Worm (Caenorhabditis elegans) whole organism, young adult: Measurements from ENCODE around the gene C09B9.1.

Experiments used
- B0019.2 ChIP-seq: fragments of 200-800 bp; sonication (Bioruptor generic); conservative IDR thresholded peaks from 2 replicates; pipeline ENCODE4 v1.3.6; 2022; ENCODE audit warnings: missing genetic modification reagents, missing genetic modification characterization, missing compliant biosample characterization
- F22D6.2 ChIP-seq: sonication (generic microtip); optimal IDR thresholded peaks from 2 replicates; lab custom pipeline; 2016; ENCODE audit warnings: mild to moderate bottlenecking, missing genetic modification characterization, missing compliant biosample characterization
- F37B4.10 ChIP-seq: fragments of 200-800 bp; sonication (Bioruptor generic); IDR thresholded peaks from 2 replicates; pipeline ENCODE4 v1.3.6; 2022; ENCODE audit warnings: missing genetic modification characterization, missing compliant biosample characterization
- F52B5.7 ChIP-seq: sonication (generic microtip); optimal IDR thresholded peaks from 2 replicates; lab custom pipeline; 2016; ENCODE audit warnings: mild to moderate bottlenecking, missing genetic modification characterization, missing compliant biosample characterization
- F57C9.4 ChIP-seq: sonication (generic microtip); optimal IDR thresholded peaks from 2 replicates; lab custom pipeline; 2017; ENCODE audit warnings: mild to moderate bottlenecking, missing genetic modification characterization, missing compliant biosample characterization
- Y53F4B.3 ChIP-seq: fragments of 200-800 bp; sonication (Bioruptor generic); IDR thresholded peaks from 2 replicates; pipeline ENCODE4 v1.3.6; 2022; ENCODE audit warnings: missing genetic modification reagents, missing genetic modification characterization, missing compliant biosample characterization
- Y53G8AR.9 ChIP-seq: fragments of 200-800 bp; sonication (Bioruptor generic); conservative IDR thresholded peaks from 2 replicates; pipeline ENCODE4 v1.3.6; 2022; ENCODE audit warnings: missing genetic modification reagents, missing genetic modification characterization, missing compliant biosample characterization
- Y67H2A.10 ChIP-seq: fragments of 200-800 bp; sonication (Bioruptor generic); conservative IDR thresholded peaks from 2 replicates; pipeline ENCODE4 v1.3.6; 2022; ENCODE audit warnings: missing genetic modification reagents, missing genetic modification characterization, missing compliant biosample characterization
- Y79H2A.3 ChIP-seq: fragments of 200-800 bp; sonication (Bioruptor generic); conservative IDR thresholded peaks from 2 replicates; pipeline ENCODE4 v1.3.6; 2022; ENCODE audit warnings: missing genetic modification reagents, missing genetic modification characterization, missing compliant biosample characterization
- ZK185.1 ChIP-seq: sonication (generic microtip); optimal IDR thresholded peaks from 2 replicates; lab custom pipeline; 2016; ENCODE audit warnings: mild to moderate bottlenecking, missing genetic modification characterization, missing compliant biosample characterization; ENCODE audit not compliant: poor library complexity, severe bottlenecking
- aptf-2 ChIP-seq: fragments of 200-800 bp; sonication (Bioruptor generic); conservative IDR thresholded peaks from 2 replicates; pipeline ENCODE4 v1.3.6; 2022; ENCODE audit warnings: missing genetic modification reagents, missing genetic modification characterization, missing compliant biosample characterization
- atf-7 ChIP-seq: sonication (generic microtip); optimal IDR thresholded peaks from 2 replicates; lab custom pipeline; 2017; ENCODE audit warnings: mild to moderate bottlenecking, missing genetic modification characterization, missing compliant biosample characterization
- attf-3 ChIP-seq: fragments of 200-800 bp; sonication (Bioruptor generic); conservative IDR thresholded peaks from 2 replicates; pipeline ENCODE4 v1.3.6; 2022; ENCODE audit warnings: missing genetic modification reagents, missing genetic modification characterization, missing compliant biosample characterization
- attf-6 ChIP-seq: fragments of 200-800 bp; sonication (Bioruptor generic); IDR thresholded peaks from 2 replicates; pipeline ENCODE4 v1.3.6; 2022; ENCODE audit warnings: missing genetic modification reagents, missing genetic modification characterization, missing compliant biosample characterization
- bed-1 ChIP-seq: fragments of 200-800 bp; sonication (Bioruptor generic); IDR thresholded peaks from 2 replicates; pipeline ENCODE4 v1.3.6; 2022; ENCODE audit warnings: missing genetic modification reagents, missing genetic modification characterization, missing compliant biosample characterization
- bed-2 ChIP-seq: fragments of 200-800 bp; sonication (Bioruptor generic); IDR thresholded peaks from 2 replicates; pipeline ENCODE4 v1.3.6; 2022; ENCODE audit warnings: missing genetic modification reagents, missing genetic modification characterization, missing compliant biosample characterization
- ccch-3 ChIP-seq: fragments of 200-800 bp; sonication (Bioruptor generic); optimal IDR thresholded peaks from 2 replicates; lab custom pipeline; 2018; ENCODE audit warnings: mild to moderate bottlenecking, missing genetic modification characterization, missing compliant biosample characterization
- cebp-1 ChIP-seq, 2 experiments: fragments of 200-800 bp in 1 of 2; sonication (Bioruptor generic) in 1 of 2; sonication (generic microtip) in 1 of 2; IDR thresholded peaks in 1 of 2; optimal IDR thresholded peaks in 1 of 2; 2 replicates each; pipeline versions ENCODE4 v1.3.6 to Lab custom; 2017 to 2022; ENCODE audit warnings: missing compliant biosample characterization in 2 of 2, missing genetic modification characterization in 2 of 2, mild to moderate bottlenecking in 1 of 2, missing genetic modification reagents in 1 of 2, moderate library complexity in 1 of 2
- ceh-79 ChIP-seq: sonication (generic microtip); optimal IDR thresholded peaks from 2 replicates; lab custom pipeline; 2017; ENCODE audit warnings: mild to moderate bottlenecking, missing genetic modification characterization, missing compliant biosample characterization
- die-1 ChIP-seq: sonication (generic microtip); optimal IDR thresholded peaks from 2 replicates; lab custom pipeline; 2016; ENCODE audit warnings: missing genotype, mild to moderate bottlenecking, missing genetic modification characterization, missing compliant biosample characterization
- dox-1 ChIP-seq: fragments of 200-800 bp; sonication (Bioruptor generic); IDR thresholded peaks from 2 replicates; pipeline ENCODE4 v1.3.6; 2022; ENCODE audit warnings: missing genetic modification reagents, missing genetic modification characterization, missing compliant biosample characterization
- dpff-1 ChIP-seq: sonication (generic microtip); optimal IDR thresholded peaks from 2 replicates; lab custom pipeline; 2017; ENCODE audit warnings: mild to moderate bottlenecking, missing genetic modification characterization, missing compliant biosample characterization
- hrde-1 ChIP-seq: sonication (generic microtip); optimal IDR thresholded peaks from 2 replicates; lab custom pipeline; 2016; ENCODE audit warnings: missing genetic modification characterization, mild to moderate bottlenecking, missing compliant biosample characterization, moderate library complexity, missing genotype, missing genetic modification reagents, borderline replicate concordance
- lin-54 ChIP-seq: fragments of 200-800 bp; sonication (Bioruptor generic); optimal IDR thresholded peaks from 2 replicates; lab custom pipeline; 2018; ENCODE audit warnings: mild to moderate bottlenecking, missing genetic modification characterization, missing compliant biosample characterization
- lsy-27 ChIP-seq: sonication (generic microtip); optimal IDR thresholded peaks from 2 replicates; lab custom pipeline; 2017; ENCODE audit warnings: missing genetic modification characterization, mild to moderate bottlenecking, missing compliant biosample characterization, antibody characterized with exemption, missing genotype, borderline replicate concordance; ENCODE audit not compliant: insufficient read depth
- nfya-1 ChIP-seq: sonication (generic microtip); optimal IDR thresholded peaks from 2 replicates; lab custom pipeline; 2017; ENCODE audit warnings: antibody characterized with exemption, missing compliant biosample characterization, missing genetic modification characterization, borderline replicate concordance; ENCODE audit not compliant: insufficient read depth
- nfya-2 ChIP-seq: fragments of 200-800 bp; sonication (Bioruptor generic); IDR thresholded peaks from 2 replicates; pipeline ENCODE4 v1.3.6; 2022; ENCODE audit warnings: missing genetic modification reagents, missing genetic modification characterization, missing compliant biosample characterization
- nhr-80 ChIP-seq: sonication (generic microtip); optimal IDR thresholded peaks from 2 replicates; lab custom pipeline; 2016; ENCODE audit warnings: missing genetic modification characterization, missing compliant biosample characterization
- repo-1 ChIP-seq: sonication (generic microtip); optimal IDR thresholded peaks from 2 replicates; lab custom pipeline; 2017; ENCODE audit warnings: mild to moderate bottlenecking, missing genetic modification characterization, missing compliant biosample characterization
- snpc-1.3 ChIP-seq: sonication (generic microtip); optimal IDR thresholded peaks from 2 replicates; lab custom pipeline; 2017; ENCODE audit warnings: missing genetic modification characterization, mild to moderate bottlenecking, missing compliant biosample characterization, antibody characterized with exemption, moderate library complexity, missing genotype, missing genetic modification reagents; ENCODE audit not compliant: insufficient read depth
- unc-62 ChIP-seq: fragments of 150-350 bp; optimal IDR thresholded peaks from 2 replicates; lab custom pipeline; 2014; ENCODE audit warnings: missing biosample characterization, missing genetic modification reagents, missing genetic modification characterization
- ztf-26 ChIP-seq: sonication (generic microtip); optimal IDR thresholded peaks from 2 replicates; lab custom pipeline; 2017; ENCODE audit warnings: missing genetic modification characterization, missing compliant biosample characterization
- ztf-6 ChIP-seq: fragments of 200-800 bp; sonication (Bioruptor generic); IDR thresholded peaks from 2 replicates; pipeline ENCODE4 v1.3.6; 2022; ENCODE audit warnings: missing genetic modification reagents, missing genetic modification characterization, missing compliant biosample characterization

C09B9.1 gene

DNA sequence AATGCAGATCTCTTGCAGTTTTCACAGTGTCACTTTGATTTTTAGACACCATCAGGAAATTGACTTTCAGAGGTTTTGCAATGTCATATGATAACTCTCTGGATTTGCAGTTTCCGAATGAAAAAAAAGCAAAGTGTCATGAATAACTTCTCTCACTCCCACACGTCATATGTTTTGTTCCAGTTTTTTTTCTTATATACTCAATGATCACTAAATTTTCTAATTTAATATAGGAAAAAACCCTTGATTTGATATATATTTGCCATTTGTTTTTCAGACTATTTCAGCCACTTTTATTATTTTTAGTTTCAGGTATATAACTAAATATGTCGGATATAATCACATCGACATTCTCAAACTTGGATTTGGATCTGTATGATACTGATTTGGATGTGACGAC, at the start of gene C09B9.1:
C09B9.1 (plus strand) TSS at position 301 of the 400 bp plus-strand sequence.
- TF ChIP-seq nhr-80 (tag; lab: Kevin White, UChicago) (no peak), F52B5.7 (no peak), Y67H2A.10 (GFP tag; lab: Robert Waterston, UW) (no peak), cebp-1 (GFP tag; IDR thresholded peaks at IDR 0.05; lab: Robert Waterston, UW) (no peak), cebp-1 (tag; optimal IDR thresholded peaks at IDR 0.05; lab: Kevin White, UChicago) (no peak), unc-62 (no peak), dox-1 (GFP tag; lab: Robert Waterston, UW) (no peak), F22D6.2 (no peak), ccch-3 (GFP tag; lab: Kevin White, UChicago) (no peak), attf-3 (GFP tag; lab: Robert Waterston, UW) (no peak), nfya-1 (tag; lab: Kevin White, UChicago) (no peak), Y53F4B.3 (GFP tag; lab: Robert Waterston, UW) (no peak), B0019.2 (GFP tag; lab: Robert Waterston, UW) (no peak)

DNA sequence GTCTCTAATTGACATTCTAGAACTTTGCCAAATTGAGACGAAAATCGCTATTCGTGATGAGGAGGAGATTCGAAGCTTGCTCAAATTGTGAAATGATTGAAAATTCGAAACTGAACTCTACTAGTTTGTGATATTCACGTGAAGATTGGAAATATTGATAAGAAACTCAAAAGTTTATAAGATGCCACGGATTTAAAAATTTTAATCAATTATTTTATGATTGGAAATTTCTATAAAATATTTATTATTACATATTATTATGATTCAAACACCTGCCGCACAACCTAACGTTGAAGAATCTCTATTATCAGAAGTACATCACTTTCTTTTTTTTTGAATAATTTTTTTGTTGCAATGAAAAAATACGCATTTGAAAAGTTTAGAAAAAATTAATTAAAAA, 49.1 kb upstream of the C09B9.1 start, which contains the start of gene E03H12.7:
E03H12.7 (minus strand) TSS at position 101 of the 400 bp plus-strand sequence.
- TF ChIP-seq dpff-1 (tag; lab: Kevin White, UChicago): no peak
- TF ChIP-seq lin-54 (GFP tag; lab: Kevin White, UChicago): no peak
- TF ChIP-seq bed-2 (GFP tag; lab: Robert Waterston, UW): no peak
- TF ChIP-seq bed-1 (GFP tag; lab: Robert Waterston, UW): no peak
- no peak for TF ChIP-seq attf-6 (GFP tag; lab: Robert Waterston, UW)
- no peak for TF ChIP-seq aptf-2
- TF ChIP-seq Y79H2A.3 (GFP tag; lab: Robert Waterston, UW): no peak
- TF ChIP-seq snpc-1.3 (tag; lab: Kevin White, UChicago): no peak
- TF ChIP-seq nfya-2: no peak
- no peak for TF ChIP-seq F37B4.10 (GFP tag; lab: Robert Waterston, UW)
- no peak for TF ChIP-seq atf-7

DNA sequence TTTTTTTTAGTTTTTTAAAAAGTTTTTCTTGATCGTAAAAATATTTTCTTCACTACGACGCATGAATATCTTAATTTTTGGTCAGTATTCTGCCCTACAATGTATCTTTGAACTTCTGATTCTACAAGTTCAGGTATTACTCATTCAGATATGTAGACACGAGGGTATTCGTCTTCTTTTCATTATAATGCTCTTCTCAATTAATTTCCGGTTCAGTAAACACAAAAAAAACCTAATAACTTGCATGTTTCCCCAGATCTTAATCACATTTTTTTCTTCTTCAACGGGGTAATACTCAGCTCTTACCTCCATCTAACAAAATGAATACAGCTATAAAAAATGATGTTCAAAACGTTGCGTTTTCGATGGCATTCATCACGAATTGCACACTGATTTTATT, 45.5 kb upstream of the C09B9.1 start, which contains the start of gene str-162:
str-162 (plus strand) TSS at position 301 of the 400 bp plus-strand sequence.
- TF ChIP-seq ZK185.1 (no peak), repo-1 (tag; lab: Kevin White, UChicago) (no peak), ztf-26 (tag; lab: Kevin White, UChicago) (no peak), Y53G8AR.9 (GFP tag; lab: Robert Waterston, UW) (no peak), die-1 (no peak)

DNA sequence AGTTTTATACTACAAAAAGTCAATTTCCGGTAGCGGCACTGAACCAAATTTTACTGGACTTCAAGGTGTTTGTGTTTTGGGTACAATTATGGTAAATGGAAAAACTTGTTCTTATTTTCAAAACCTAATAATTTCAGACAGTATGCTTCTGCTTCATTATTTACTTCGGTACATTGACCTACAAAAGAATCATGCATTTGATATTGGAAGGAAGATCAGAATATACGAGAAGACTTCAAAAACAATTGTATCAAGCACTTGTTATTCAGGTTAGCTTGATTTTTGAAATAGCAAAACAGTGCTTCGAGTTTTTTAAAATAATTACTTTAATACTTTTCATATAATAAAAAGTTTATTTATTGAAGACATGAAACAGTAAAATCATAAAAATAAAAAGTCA, 44.5 kb upstream of the C09B9.1 start:
- TF ChIP-seq hrde-1 (tag; lab: Kevin White, UChicago) (no peak), ceh-79 (no peak), F57C9.4 (no peak), ztf-6 (GFP tag; lab: Robert Waterston, UW) (no peak), lsy-27 (tag; lab: Kevin White, UChicago) (no peak)
